Worm (Caenorhabditis elegans) whole organism, midembryonic: ENCODE results near the gene W04E12.4.

Experiments
- cog-1 ChIP-seq: sonication (generic microtip); optimal IDR thresholded peaks from 2 replicates; lab custom pipeline; 2016; ENCODE audit warnings: missing genetic modification characterization, missing compliant biosample characterization
- flt-1 ChIP-seq: fragments of 200-800 bp; sonication (Bioruptor generic); IDR thresholded peaks from 2 replicates; pipeline ENCODE4 v1.3.6; 2022; ENCODE audit warnings: missing genetic modification characterization, missing compliant biosample characterization
- klf-2 ChIP-seq: fragments of 200-800 bp; sonication (Bioruptor generic); conservative IDR thresholded peaks from 2 replicates; pipeline ENCODE4 v1.3.6; 2022; ENCODE audit warnings: missing genetic modification reagents, missing genetic modification characterization, missing compliant biosample characterization
- med-1 ChIP-seq: sonication (generic microtip); optimal IDR thresholded peaks from 2 replicates; lab custom pipeline; 2017; ENCODE audit warnings: missing genetic modification characterization, mild to moderate bottlenecking, missing compliant biosample characterization, antibody characterized with exemption, missing genetic modification reagents; ENCODE audit not compliant: insufficient read depth
- ref-1 ChIP-seq: fragments of 200-800 bp; sonication (Bioruptor generic); conservative IDR thresholded peaks from 2 replicates; pipeline ENCODE4 v1.3.6; 2022; ENCODE audit warnings: missing genetic modification reagents, missing genetic modification characterization, missing compliant biosample characterization
- tab-1 ChIP-seq: fragments of 200-800 bp; sonication (Bioruptor generic); IDR thresholded peaks from 2 replicates; pipeline ENCODE4 v1.3.6; 2022; ENCODE audit warnings: missing genetic modification characterization, missing compliant biosample characterization

DNA sequence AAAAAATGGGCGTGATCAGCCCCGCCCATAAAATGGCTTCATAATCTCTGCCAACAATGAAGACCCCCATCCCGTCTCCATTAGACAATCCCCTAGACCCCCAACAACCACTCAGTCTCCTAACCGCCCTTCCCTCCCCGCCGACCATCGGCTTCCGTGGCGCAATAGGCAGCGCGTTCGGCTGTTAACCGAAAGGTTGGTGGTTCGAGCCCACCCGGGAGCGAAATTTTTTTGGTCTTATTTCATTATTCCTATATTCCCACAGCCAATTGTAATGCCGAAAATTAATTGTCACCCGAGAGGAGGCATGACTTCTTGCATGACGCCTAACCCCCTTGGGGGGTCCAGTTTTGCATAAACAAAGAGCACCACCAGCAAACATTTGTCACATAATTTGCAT is 20.5 kb upstream of the W04E12.4 start:
- TF ChIP-seq cog-1 (tag; lab: Kevin White, UChicago) (no peak), ref-1 (GFP tag; lab: Robert Waterston, UW) (peak; percentile 52; the same call in 1 of the 2 replicates), tab-1 (peak; percentile 85), flt-1 (GFP tag; lab: Robert Waterston, UW) (peak; percentile 93), klf-2 (0 out of 2 replicates have a peak, but pooled peaks have one; percentile 32), med-1 (GFP tag; lab: Kevin White, UChicago) (peak; percentile 42)
